Worm (Caenorhabditis elegans) whole organism, L4 larva: ENCODE measurements around the gene C27A7.8.

Experiments
- T20F7.1 ChIP-seq: fragments of 200-800 bp; sonication (Bioruptor generic); optimal IDR thresholded peaks from 2 replicates; lab custom pipeline; 2018; ENCODE audit warnings: mild to moderate bottlenecking, missing genetic modification characterization, missing compliant biosample characterization
- Y105C5A.15 ChIP-seq: fragments of 200-800 bp; sonication (Bioruptor generic); IDR thresholded peaks from 2 replicates; pipeline ENCODE4 v1.3.6; 2022; ENCODE audit warnings: missing genetic modification characterization, missing compliant biosample characterization
- Y48G9A.11 ChIP-seq: fragments of 200-800 bp; sonication (Bioruptor generic); IDR thresholded peaks from 2 replicates; pipeline ENCODE4 v1.3.6; 2022; ENCODE audit warnings: missing genetic modification reagents, missing genetic modification characterization, missing compliant biosample characterization
- Y75B8A.6 ChIP-seq: fragments of 200-800 bp; sonication (Bioruptor generic); IDR thresholded peaks from 2 replicates; pipeline ENCODE4 v1.3.6; 2022; ENCODE audit warnings: missing genetic modification reagents, missing genetic modification characterization, missing compliant biosample characterization
- arid-1 ChIP-seq: fragments of 200-800 bp; sonication (Bioruptor generic); conservative IDR thresholded peaks from 2 replicates; pipeline ENCODE4 v1.3.6; 2022; ENCODE audit warnings: missing genetic modification reagents, missing genetic modification characterization, missing compliant biosample characterization
- ceh-28 ChIP-seq: fragments of 150-350 bp; optimal IDR thresholded peaks from 2 replicates; lab custom pipeline; 2014; ENCODE audit warnings: missing biosample characterization, missing genetic modification reagents, missing genetic modification characterization
- daf-16 ChIP-seq, 3 experiments: sonication (generic microtip); optimal IDR thresholded peaks; 2 replicates each; lab custom pipeline; 2016 to 2017; ENCODE audit warnings: missing genetic modification characterization in 3 of 3, missing genetic modification reagents in 3 of 3, mild to moderate bottlenecking in 2 of 3, missing compliant biosample characterization in 2 of 3, missing biosample characterization in 1 of 3, moderate library complexity in 1 of 3
- daf-19 ChIP-seq: fragments of 200-800 bp; sonication (Bioruptor generic); conservative IDR thresholded peaks from 2 replicates; pipeline ENCODE4 v1.3.6; 2022; ENCODE audit warnings: missing genetic modification characterization, missing compliant biosample characterization
- dpl-1 ChIP-seq: fragments of 150-350 bp; optimal IDR thresholded peaks from 2 replicates; lab custom pipeline; 2014; ENCODE audit warnings: missing biosample characterization, missing genetic modification reagents, missing genetic modification characterization
- dve-1 ChIP-seq: sonication (generic microtip); optimal IDR thresholded peaks from 2 replicates; lab custom pipeline; 2017; ENCODE audit warnings: antibody characterized with exemption, mild to moderate bottlenecking, missing genetic modification characterization, missing compliant biosample characterization; ENCODE audit not compliant: insufficient read depth
- egl-43 ChIP-seq: fragments of 200-800 bp; sonication (Bioruptor generic); IDR thresholded peaks from 2 replicates; pipeline ENCODE4 v1.3.6; 2022; ENCODE audit warnings: missing genetic modification reagents, missing genetic modification characterization, missing compliant biosample characterization
- fkh-10 ChIP-seq: fragments of 150-350 bp; optimal IDR thresholded peaks from 2 replicates; lab custom pipeline; 2014; ENCODE audit warnings: missing biosample characterization, missing genetic modification reagents, missing genetic modification characterization
- hif-1 ChIP-seq, 2 experiments: sonication (generic microtip); optimal IDR thresholded peaks; 2 replicates each; lab custom pipeline; 2016 to 2017; ENCODE audit warnings: missing compliant biosample characterization in 2 of 2, missing genetic modification characterization in 2 of 2, missing genetic modification reagents in 2 of 2, missing genotype in 2 of 2, mild to moderate bottlenecking in 1 of 2
- hlh-30 ChIP-seq: sonication (generic microtip); optimal IDR thresholded peaks from 2 replicates; lab custom pipeline; 2017; ENCODE audit warnings: antibody characterized with exemption, mild to moderate bottlenecking, missing genetic modification characterization, missing compliant biosample characterization; ENCODE audit not compliant: insufficient read depth
- hmg-1.1 ChIP-seq: fragments of 200-800 bp; sonication (Bioruptor generic); IDR thresholded peaks from 2 replicates; pipeline ENCODE4 v1.3.6; 2022; ENCODE audit warnings: missing genetic modification reagents, missing genetic modification characterization, missing compliant biosample characterization
- jun-1 ChIP-seq: fragments of 150-350 bp; optimal IDR thresholded peaks from 2 replicates; lab custom pipeline; 2014; ENCODE audit warnings: missing biosample characterization, missing genetic modification reagents, missing genetic modification characterization
- lin-1 ChIP-seq: fragments of 200-800 bp; sonication (Bioruptor generic); IDR thresholded peaks from 2 replicates; pipeline ENCODE4 v1.3.6; 2022; ENCODE audit warnings: missing genetic modification reagents, missing genetic modification characterization, missing compliant biosample characterization
- lin-38 ChIP-seq: fragments of 200-800 bp; sonication (Bioruptor generic); IDR thresholded peaks from 2 replicates; pipeline ENCODE4 v1.3.6; 2022; ENCODE audit warnings: missing genetic modification reagents, missing genetic modification characterization, missing compliant biosample characterization
- lsy-2 ChIP-seq, 2 experiments: fragments of 150-350 bp in 1 of 2; sonication (generic microtip) in 1 of 2; optimal IDR thresholded peaks; 2 replicates each; lab custom pipeline; 2014 to 2017; ENCODE audit warnings: missing biosample characterization in 2 of 2, missing genetic modification characterization in 2 of 2
- mdl-1 ChIP-seq, 2 experiments: fragments of 150-350 bp in 1 of 2; sonication (generic microtip) in 1 of 2; optimal IDR thresholded peaks; 2 replicates each; lab custom pipeline; 2014 to 2017; ENCODE audit warnings: missing biosample characterization in 2 of 2, missing genetic modification characterization in 2 of 2
- mdt-29 ChIP-seq: fragments of 200-800 bp; sonication (Bioruptor generic); IDR thresholded peaks from 2 replicates; pipeline ENCODE4 v1.3.6; 2022; ENCODE audit warnings: missing genetic modification reagents, missing genetic modification characterization, missing compliant biosample characterization
- mep-1 ChIP-seq: fragments of 150-350 bp; sonication (generic microtip); optimal IDR thresholded peaks from 3 replicates; lab custom pipeline; 2014; ENCODE audit warnings: missing biosample characterization, missing genetic modification characterization
- mes-2 ChIP-seq: sonication (generic microtip); optimal IDR thresholded peaks from 2 replicates; lab custom pipeline; 2016; ENCODE audit warnings: missing genotype, mild to moderate bottlenecking, missing genetic modification characterization, missing compliant biosample characterization; ENCODE audit not compliant: poor library complexity, severe bottlenecking
- mxl-3 ChIP-seq: fragments of 200-800 bp; sonication (Bioruptor generic); optimal IDR thresholded peaks from 2 replicates; lab custom pipeline; 2018; ENCODE audit warnings: mild to moderate bottlenecking, missing genetic modification characterization, missing compliant biosample characterization
- nhr-102 ChIP-seq: sonication (generic microtip); optimal IDR thresholded peaks from 2 replicates; lab custom pipeline; 2016; ENCODE audit warnings: mild to moderate bottlenecking, missing genetic modification characterization, moderate library complexity, missing compliant biosample characterization
- nhr-11 ChIP-seq: fragments of 150-350 bp; optimal IDR thresholded peaks from 2 replicates; lab custom pipeline; 2014; ENCODE audit warnings: missing biosample characterization, missing genetic modification characterization
- nhr-237 ChIP-seq: sonication (generic microtip); optimal IDR thresholded peaks from 2 replicates; lab custom pipeline; 2017; ENCODE audit warnings: missing biosample characterization, missing genetic modification characterization
- nhr-25 ChIP-seq: sonication (generic microtip); optimal IDR thresholded peaks from 2 replicates; lab custom pipeline; 2017; ENCODE audit warnings: missing genetic modification characterization, mild to moderate bottlenecking, missing compliant biosample characterization, antibody characterized with exemption, moderate library complexity, borderline replicate concordance; ENCODE audit not compliant: insufficient read depth
- nhr-28 ChIP-seq: fragments of 150-350 bp; optimal IDR thresholded peaks from 2 replicates; lab custom pipeline; 2014; ENCODE audit warnings: missing biosample characterization, missing genetic modification characterization
- nhr-6 ChIP-seq: fragments of 150-350 bp; optimal IDR thresholded peaks from 2 replicates; lab custom pipeline; 2014; ENCODE audit warnings: missing biosample characterization, missing genetic modification characterization
- pha-4 ChIP-seq, 2 experiments: fragments of 150-350 bp in 1 of 2; fragments of 200-800 bp in 1 of 2; sonication (Bioruptor generic) in 1 of 2; IDR thresholded peaks in 1 of 2; optimal IDR thresholded peaks in 1 of 2; 2 replicates each; pipeline versions ENCODE4 v1.3.6 to Lab custom; 2014 to 2022; ENCODE audit warnings: missing genetic modification characterization in 2 of 2, missing genetic modification reagents in 2 of 2, missing biosample characterization in 1 of 2, missing compliant biosample characterization in 1 of 2
- rbr-2 ChIP-seq: sonication (generic microtip); optimal IDR thresholded peaks from 2 replicates; lab custom pipeline; 2016; ENCODE audit warnings: missing genotype, missing genetic modification characterization, missing compliant biosample characterization
- saeg-2 ChIP-seq: fragments of 200-800 bp; sonication (Bioruptor generic); IDR thresholded peaks from 2 replicates; pipeline ENCODE4 v1.3.6; 2022; ENCODE audit warnings: missing genetic modification reagents, missing genetic modification characterization, missing compliant biosample characterization
- set-16 ChIP-seq: fragments of 200-800 bp; sonication (Bioruptor generic); IDR thresholded peaks from 2 replicates; pipeline ENCODE4 v1.3.6; 2022; ENCODE audit warnings: missing genetic modification reagents, missing genetic modification characterization, missing compliant biosample characterization
- spr-1 ChIP-seq: sonication (generic microtip); optimal IDR thresholded peaks from 2 replicates; lab custom pipeline; 2016; ENCODE audit warnings: mild to moderate bottlenecking, missing genetic modification characterization, missing compliant biosample characterization
- spr-3 ChIP-seq: fragments of 200-800 bp; sonication (Bioruptor generic); optimal IDR thresholded peaks from 2 replicates; lab custom pipeline; 2018; ENCODE audit warnings: mild to moderate bottlenecking, missing genetic modification characterization, missing compliant biosample characterization
- unc-39 ChIP-seq: sonication (generic microtip); optimal IDR thresholded peaks from 2 replicates; lab custom pipeline; 2017; ENCODE audit warnings: missing biosample characterization, missing genetic modification characterization
- unc-62 ChIP-seq, 3 experiments: fragments of 150-350 bp in 1 of 3; sonication (generic microtip); optimal IDR thresholded peaks in 2 of 3; peaks in 1 of 3; 1 replicate in 1 of 3; 2 replicates in 2 of 3; lab custom pipeline; 2014 to 2017; ENCODE audit warnings: missing biosample characterization in 3 of 3, missing genetic modification characterization in 3 of 3, missing genetic modification reagents in 3 of 3, missing genotype in 1 of 3
- zag-1 ChIP-seq: fragments of 150-350 bp; optimal IDR thresholded peaks from 2 replicates; lab custom pipeline; 2014; ENCODE audit warnings: missing biosample characterization, missing genetic modification characterization
- zfp-2 ChIP-seq: sonication (generic microtip); optimal IDR thresholded peaks from 2 replicates; lab custom pipeline; 2016; ENCODE audit warnings: mild to moderate bottlenecking, missing genetic modification characterization, missing compliant biosample characterization
- zip-11 ChIP-seq: fragments of 200-800 bp; sonication (Bioruptor generic); IDR thresholded peaks from 2 replicates; pipeline ENCODE4 v1.3.6; 2022; ENCODE audit warnings: missing genetic modification characterization, missing compliant biosample characterization
- ztf-7 ChIP-seq: fragments of 150-350 bp; optimal IDR thresholded peaks from 2 replicates; lab custom pipeline; 2014; ENCODE audit warnings: missing biosample characterization, missing genetic modification characterization

The C27A7.8 gene

DNA sequence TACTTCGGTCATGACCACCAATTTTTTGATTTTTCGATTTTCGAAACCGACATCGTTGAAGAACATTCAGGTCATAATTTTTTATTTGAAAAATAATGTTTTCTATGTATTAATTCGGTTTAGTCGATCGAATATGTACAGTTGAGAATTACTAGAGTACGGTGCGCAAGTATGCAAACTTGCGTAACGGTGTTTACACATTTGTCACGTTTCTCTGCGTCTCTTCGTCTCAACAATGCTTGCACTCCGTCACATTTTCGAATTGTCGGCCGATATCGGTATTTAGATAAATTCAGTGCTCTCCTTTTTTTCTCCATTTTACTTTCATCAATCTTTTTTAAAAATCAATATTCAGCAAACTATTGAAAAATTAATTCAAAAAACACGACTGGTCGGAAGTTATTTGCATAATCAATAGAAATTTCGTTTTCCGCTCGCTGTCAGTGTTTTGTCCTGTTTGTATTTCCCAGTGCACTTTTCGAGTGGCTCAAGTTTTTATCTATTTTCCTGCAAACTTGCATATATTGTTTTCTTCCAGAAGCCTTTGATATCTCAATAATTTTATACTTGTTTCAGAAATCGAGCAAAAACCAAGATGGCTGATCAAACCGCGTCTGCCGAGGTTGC lies 38.1 kb downstream of the C27A7.8 start, which contains the start of gene dpy-30:
TSS of gene dpy-30 (plus strand) at position 577 of the 627 bp plus-strand sequence.
- peak; percentile 34 for TF ChIP-seq nhr-25
- peak; percentile 22 for TF ChIP-seq rbr-2 (tag; lab: Kevin White, UChicago)
- TF ChIP-seq T20F7.1 (GFP tag; lab: Kevin White, UChicago): peak; percentile 76
- TF ChIP-seq ztf-7 (tag; lab: Kevin White, UChicago): no peak
- peak; percentile 77 for TF ChIP-seq mes-2 (tag; lab: Kevin White, UChicago)
- TF ChIP-seq mxl-3 (GFP tag; lab: Kevin White, UChicago): no peak
- no peak for TF ChIP-seq daf-16 (GFP tag; optimal IDR thresholded peaks at IDR 0.05; lab: Kevin White, UChicago)
- TF ChIP-seq daf-16 (tag; optimal IDR thresholded peaks at IDR 0.05; lab: Kevin White, UChicago): peak; percentile 44
- TF ChIP-seq nhr-28: peak; percentile 3
- peak; percentile 39 for TF ChIP-seq dve-1 (tag; lab: Kevin White, UChicago)
- no peak for TF ChIP-seq hif-1 (tag; optimal IDR thresholded peaks at IDR 0.05; lab: Kevin White, UChicago)
- no peak for TF ChIP-seq daf-19 (GFP tag; lab: Robert Waterston, UW)
- peak; percentile 56 for TF ChIP-seq mep-1 (tag; lab: Kevin White, UChicago)
- TF ChIP-seq hlh-30 (tag; lab: Kevin White, UChicago): peak; percentile 84
- peak; percentile 48; the same call in 1 of the 2 replicates for TF ChIP-seq arid-1
- 0 out of 2 replicates have a peak, but pooled peaks have one; percentile 43 for TF ChIP-seq hmg-1.1 (GFP tag; lab: Robert Waterston, UW)
- peak; percentile 84 for TF ChIP-seq nhr-6 (tag; lab: Kevin White, UChicago)
- peak; percentile 2 for TF ChIP-seq nhr-11 (tag; lab: Kevin White, UChicago)
- peak; percentile 71 for TF ChIP-seq dpl-1 (GFP tag; lab: Kevin White, UChicago)
- peak; percentile 59; the same call in 1 of the 2 replicates for TF ChIP-seq Y48G9A.11 (GFP tag; lab: Robert Waterston, UW)
- TF ChIP-seq lsy-2 (tag; optimal IDR thresholded peaks at IDR 0.05; lab: Kevin White, UChicago): peak; percentile 64 to 97

DNA sequence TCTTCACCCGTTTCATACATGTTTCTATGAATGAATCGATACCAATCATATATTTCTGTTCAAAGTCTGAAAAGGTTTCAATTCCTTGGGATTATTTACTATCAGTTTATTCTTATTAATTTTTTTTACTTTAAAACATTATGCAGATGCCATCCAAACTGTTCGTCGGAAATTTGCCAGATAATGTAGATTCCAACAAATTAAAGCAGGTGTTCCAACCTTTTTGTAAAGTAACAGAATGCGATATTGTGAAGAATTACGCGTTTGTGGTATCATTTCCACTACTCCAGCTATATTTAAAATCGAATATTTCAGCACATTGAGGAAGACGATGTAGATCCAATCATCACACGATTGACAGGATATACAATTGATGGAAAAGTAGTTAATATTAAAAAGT lies 39.2 kb downstream of the C27A7.8 start, which contains the start of gene rnp-1:
TSS of gene rnp-1 (plus strand) at position 145 of the 400 bp plus-strand sequence.
- TF ChIP-seq lin-38 (GFP tag; lab: Robert Waterston, UW): peak; percentile 45
- TF ChIP-seq Y75B8A.6 (GFP tag; lab: Robert Waterston, UW): no peak
- no peak for TF ChIP-seq set-16 (GFP tag; lab: Robert Waterston, UW)
- TF ChIP-seq Y48G9A.11 (GFP tag; lab: Robert Waterston, UW): peak; percentile 57
- no peak for TF ChIP-seq ceh-28 (tag; lab: Kevin White, UChicago)
- no peak for TF ChIP-seq zip-11 (GFP tag; lab: Robert Waterston, UW)
- TF ChIP-seq spr-3 (GFP tag; lab: Kevin White, UChicago): no peak
- TF ChIP-seq T20F7.1 (GFP tag; lab: Kevin White, UChicago): peak; percentile 4
- TF ChIP-seq mdt-29 (GFP tag; lab: Robert Waterston, UW): no peak
- no peak for TF ChIP-seq zag-1 (tag; lab: Kevin White, UChicago)
- TF ChIP-seq mdl-1 (tag; optimal IDR thresholded peaks at IDR 0.05; lab: Kevin White, UChicago): no peak
- no peak for TF ChIP-seq nhr-237
- no peak for TF ChIP-seq jun-1 (tag; lab: Kevin White, UChicago)
- no peak for TF ChIP-seq saeg-2

- no peak for TF ChIP-seq Y105C5A.15 (GFP tag; lab: Robert Waterston, UW)
- TF ChIP-seq hif-1 (tag; optimal IDR thresholded peaks at IDR 0.05; lab: Kevin White, UChicago): no peak
- no peak for TF ChIP-seq lin-38 (GFP tag; lab: Robert Waterston, UW)
- TF ChIP-seq zfp-2 (tag; lab: Kevin White, UChicago): no peak
- peak in 1 of 2 experiments; percentile 20 for TF ChIP-seq unc-62 (GFP tag; optimal IDR thresholded peaks at IDR 0.05 in 1 of 2; lab: Kevin White, UChicago)
- no peak for TF ChIP-seq unc-62 (tag; optimal IDR thresholded peaks at IDR 0.05; lab: Kevin White, UChicago)
- no peak for TF ChIP-seq nhr-25
- TF ChIP-seq spr-1 (tag; lab: Kevin White, UChicago): no peak
- TF ChIP-seq set-16 (GFP tag; lab: Robert Waterston, UW): no peak
- TF ChIP-seq hmg-1.1 (GFP tag; lab: Robert Waterston, UW): no peak
- no peak for TF ChIP-seq mdt-29 (GFP tag; lab: Robert Waterston, UW)
- TF ChIP-seq ceh-28 (tag; lab: Kevin White, UChicago): no peak
- no peak for TF ChIP-seq zag-1 (tag; lab: Kevin White, UChicago)
- no peak for TF ChIP-seq pha-4 (GFP tag; IDR thresholded peaks at IDR 0.05; lab: Robert Waterston, UW)
- no peak for TF ChIP-seq pha-4 (tag; optimal IDR thresholded peaks at IDR 0.05; lab: Kevin White, UChicago)
- no peak for TF ChIP-seq unc-39
- peak in 1 of 2 experiments; percentile 26 for TF ChIP-seq lsy-2 (tag; optimal IDR thresholded peaks at IDR 0.05; lab: Kevin White, UChicago)
- TF ChIP-seq egl-43: no peak
- no peak for TF ChIP-seq nhr-102
- no peak for TF ChIP-seq lin-1 (GFP tag; lab: Robert Waterston, UW)
- TF ChIP-seq mes-2 (tag; lab: Kevin White, UChicago): no peak
- TF ChIP-seq fkh-10: no peak
These were observed 41.3 kb downstream of the C27A7.8 start, which contains the start of gene ogdh-2 for ce11 chrV:12194275-12194674. Gene ogdh-2, plus strand, starts transcription at chrV:12194507.
